Worm (Caenorhabditis elegans): Measurements from ENCODE around the gene dyn-1.

The dyn-1 gene

ce11 chrX:15593366-15593765 lies 24.7 kb downstream of the dyn-1 start:
- TF ChIP-seq egl-5 (tag; optimal IDR thresholded peaks at IDR 0.05) (no peak), sea-2 (GFP tag; optimal IDR thresholded peaks at IDR 0.05) (no peak), ztf-11 (tag; optimal IDR thresholded peaks at IDR 0.05) (no peak), nhr-12 (tag; optimal IDR thresholded peaks at IDR 0.05) (no peak), daf-12 (tag; optimal IDR thresholded peaks at IDR 0.05) (no peak), ceh-9 (tag; optimal IDR thresholded peaks at IDR 0.05) (no peak), pqm-1 (tag; optimal IDR thresholded peaks at IDR 0.05) (no peak), fos-1 (tag; optimal IDR thresholded peaks at IDR 0.05) (no peak), mml-1 (tag; optimal IDR thresholded peaks at IDR 0.05) (no peak), elt-3 (tag; optimal IDR thresholded peaks at IDR 0.05) (no peak), nhr-67 (tag; optimal IDR thresholded peaks at IDR 0.05) (no peak), zag-1 (tag; optimal IDR thresholded peaks at IDR 0.05) (no peak), ceh-82 (tag; optimal IDR thresholded peaks at IDR 0.05) (no peak), nhr-23 (tag; optimal IDR thresholded peaks at IDR 0.05) (no peak), egl-27 (tag; optimal IDR thresholded peaks at IDR 0.05) (no peak), eor-1 (tag; optimal IDR thresholded peaks at IDR 0.05) (no peak), ztf-4 (tag; optimal IDR thresholded peaks at IDR 0.05) (no peak), aly-2 (tag; optimal IDR thresholded peaks at IDR 0.05) (no peak), tbx-2 (tag; optimal IDR thresholded peaks at IDR 0.05) (no peak), nhr-25 (tag; optimal IDR thresholded peaks at IDR 0.05) (no peak)

ce11 chrX:15594019-15594418 lies 25.3 kb downstream of the dyn-1 start:
- TF ChIP-seq sea-2 (GFP tag; optimal IDR thresholded peaks at IDR 0.05) (no peak), snpc-4 (tag; optimal IDR thresholded peaks at IDR 0.05) (no peak), R02D3.7 (tag; optimal IDR thresholded peaks at IDR 0.05) (no peak), nhr-23 (tag; optimal IDR thresholded peaks at IDR 0.05) (no peak), unc-39 (tag; optimal IDR thresholded peaks at IDR 0.05) (no peak), nfya-1 (tag; optimal IDR thresholded peaks at IDR 0.05; ENCODE audit: insufficient read depth) (no peak), ama-1 (optimal IDR thresholded peaks at IDR 0.05) (no peak), nhr-28 (tag; optimal IDR thresholded peaks at IDR 0.05) (no peak), lin-39 (tag; optimal IDR thresholded peaks at IDR 0.05) (no peak), mml-1 (tag; optimal IDR thresholded peaks at IDR 0.05) (no peak), fkh-2 (tag; optimal IDR thresholded peaks at IDR 0.05) (no peak)

ce11 chrX:15597077-15597476 lies 28.4 kb downstream of the dyn-1 start, which contains the start of gene K09A9.8:
Gene K09A9.8 (minus strand): TSS chrX:15597177.
- no peak for TF ChIP-seq ztf-4 (tag; optimal IDR thresholded peaks at IDR 0.05)
- no peak for TF ChIP-seq ceh-28 (tag; optimal IDR thresholded peaks at IDR 0.05)
- TF ChIP-seq fkh-2 (tag; optimal IDR thresholded peaks at IDR 0.05), result no peak
- no peak for TF ChIP-seq nhr-67 (tag; optimal IDR thresholded peaks at IDR 0.05)
- TF ChIP-seq nhr-12 (tag; optimal IDR thresholded peaks at IDR 0.05), result no peak
- no peak for TF ChIP-seq mdl-1 (tag; optimal IDR thresholded peaks at IDR 0.05)
- no peak for TF ChIP-seq nhr-77 (tag; optimal IDR thresholded peaks at IDR 0.05)
- TF ChIP-seq nhr-25 (tag; optimal IDR thresholded peaks at IDR 0.05), result no peak
- no peak for TF ChIP-seq nhr-11 (tag; optimal IDR thresholded peaks at IDR 0.05)
- no peak for TF ChIP-seq lin-15B (tag; optimal IDR thresholded peaks at IDR 0.05)
- no peak for TF ChIP-seq zag-1 (tag; optimal IDR thresholded peaks at IDR 0.05)
- no peak for TF ChIP-seq nhr-23 (tag; optimal IDR thresholded peaks at IDR 0.05)
- TF ChIP-seq fos-1 (tag; optimal IDR thresholded peaks at IDR 0.05), result no peak

ce11 chrX:15598661-15599384 lies 30.1 kb downstream of the dyn-1 start:
- no peak for TF ChIP-seq ceh-82 (tag; optimal IDR thresholded peaks at IDR 0.05)
- TF ChIP-seq nhr-237 (tag; optimal IDR thresholded peaks at IDR 0.05), result no peak
- TF ChIP-seq nhr-28 (tag; optimal IDR thresholded peaks at IDR 0.05), result no peak
- TF ChIP-seq unc-39 (tag; optimal IDR thresholded peaks at IDR 0.05), result no peak
- no peak for TF ChIP-seq egl-27 (tag; optimal IDR thresholded peaks at IDR 0.05)
- TF ChIP-seq unc-62 (GFP tag; optimal IDR thresholded peaks at IDR 0.05), result no peak
- no peak for TF ChIP-seq nhr-76 (tag; optimal IDR thresholded peaks at IDR 0.05)
- peak; percentile 18 for TF ChIP-seq pha-4 (tag; optimal IDR thresholded peaks at IDR 0.05)
- TF ChIP-seq pqm-1 (tag; optimal IDR thresholded peaks at IDR 0.05), result peak; percentile 45
- TF ChIP-seq elt-2 (tag; optimal IDR thresholded peaks at IDR 0.05), result peak; percentile 76
- no peak for TF ChIP-seq sea-2 (GFP tag; optimal IDR thresholded peaks at IDR 0.05)
- TF ChIP-seq nhr-77 (tag; optimal IDR thresholded peaks at IDR 0.05), result no peak
- no peak for TF ChIP-seq nfya-1 (tag; optimal IDR thresholded peaks at IDR 0.05; ENCODE audit: insufficient read depth)

Data from whole organism, L3 larva.